Fruit fly (Drosophila melanogaster) whole organism, wandering third instar larva: ENCODE results near the gene Mtr4.

ENCODE experiments used
- CG9705 ChIP-seq: fragments of 200-800 bp; sonication (Bioruptor generic); optimal IDR thresholded peaks from 2 replicates; lab custom pipeline; 2018; ENCODE audit warnings: missing biosample characterization, mild to moderate bottlenecking, missing genetic modification characterization
- Dfd ChIP-seq: fragments of >200 bp; optimal IDR thresholded peaks from 2 replicates; lab custom pipeline; 2017; ENCODE audit warnings: missing biosample characterization, missing genetic modification characterization
- GATAd ChIP-seq: sonication (Bioruptor generic); optimal IDR thresholded peaks from 2 replicates; lab custom pipeline; 2016; ENCODE audit warnings: missing biosample characterization, missing genetic modification characterization
- Hnf4 ChIP-seq: fragments of 200-800 bp; sonication (Bioruptor generic); optimal IDR thresholded peaks from 2 replicates; lab custom pipeline; 2016; ENCODE audit warnings: missing biosample characterization, mild to moderate bottlenecking, missing genetic modification characterization
- Myc ChIP-seq: fragments of >200 bp; optimal IDR thresholded peaks from 2 replicates; lab custom pipeline; 2017
- fru ChIP-seq: fragments of 200-800 bp; sonication (Bioruptor generic); optimal IDR thresholded peaks from 3 replicates; lab custom pipeline; 2016; ENCODE audit warnings: missing biosample characterization, mild to moderate bottlenecking, missing genetic modification characterization
- h ChIP-seq: fragments of 200-800 bp; sonication (Bioruptor generic); optimal IDR thresholded peaks from 3 replicates; lab custom pipeline; 2016; ENCODE audit warnings: missing biosample characterization, mild to moderate bottlenecking, missing genetic modification characterization
- jim ChIP-seq: fragments of 175-275, 200-325 bp; sonication (Bioruptor generic); optimal IDR thresholded peaks from 2 replicates; lab custom pipeline; 2016; ENCODE audit warnings: missing biosample characterization, mild to moderate bottlenecking, missing genetic modification characterization
- pan ChIP-seq: fragments of >200 bp; optimal IDR thresholded peaks from 2 replicates; lab custom pipeline; 2017
- rgr ChIP-seq: fragments of 200-800 bp; sonication (Bioruptor generic); optimal IDR thresholded peaks from 3 replicates; lab custom pipeline; 2016; ENCODE audit warnings: missing biosample characterization, mild to moderate bottlenecking, missing genetic modification characterization
- sage ChIP-seq: fragments of 200-800 bp; sonication (Bioruptor generic); optimal IDR thresholded peaks from 2 replicates; lab custom pipeline; 2016; ENCODE audit warnings: missing biosample characterization, mild to moderate bottlenecking, missing genetic modification characterization
- sv ChIP-seq: fragments of 200-800 bp; sonication (Bioruptor generic); optimal IDR thresholded peaks from 3 replicates; lab custom pipeline; 2016; ENCODE audit warnings: missing biosample characterization, missing genetic modification characterization
- usp ChIP-seq: fragments of >200 bp; optimal IDR thresholded peaks from 2 replicates; lab custom pipeline; 2017; ENCODE audit warnings: missing biosample characterization, missing genetic modification characterization

- TF ChIP-seq sv (no peak), sage (GFP tag; lab: Kevin White, UChicago) (no peak), CG9705 (no peak), jim (GFP tag; lab: Kevin White, UChicago) (no peak), rgr (GFP tag; lab: Kevin White, UChicago) (no peak), pan (lab: Kevin White, UChicago) (no peak), Hnf4 (GFP tag; lab: Kevin White, UChicago) (no peak), fru (no peak), h (GFP tag; lab: Kevin White, UChicago) (no peak), usp (no peak), Myc (no peak), Dfd (GFP tag; lab: Kevin White, UChicago) (no peak), GATAd (no peak)
Measured at dm6 chr2L:15745989-15746388, 6.1 kb upstream of the Mtr4 start.
